Fruit fly (Drosophila melanogaster): ENCODE data around the gene CG9040.

The CG9040 gene

DNA sequence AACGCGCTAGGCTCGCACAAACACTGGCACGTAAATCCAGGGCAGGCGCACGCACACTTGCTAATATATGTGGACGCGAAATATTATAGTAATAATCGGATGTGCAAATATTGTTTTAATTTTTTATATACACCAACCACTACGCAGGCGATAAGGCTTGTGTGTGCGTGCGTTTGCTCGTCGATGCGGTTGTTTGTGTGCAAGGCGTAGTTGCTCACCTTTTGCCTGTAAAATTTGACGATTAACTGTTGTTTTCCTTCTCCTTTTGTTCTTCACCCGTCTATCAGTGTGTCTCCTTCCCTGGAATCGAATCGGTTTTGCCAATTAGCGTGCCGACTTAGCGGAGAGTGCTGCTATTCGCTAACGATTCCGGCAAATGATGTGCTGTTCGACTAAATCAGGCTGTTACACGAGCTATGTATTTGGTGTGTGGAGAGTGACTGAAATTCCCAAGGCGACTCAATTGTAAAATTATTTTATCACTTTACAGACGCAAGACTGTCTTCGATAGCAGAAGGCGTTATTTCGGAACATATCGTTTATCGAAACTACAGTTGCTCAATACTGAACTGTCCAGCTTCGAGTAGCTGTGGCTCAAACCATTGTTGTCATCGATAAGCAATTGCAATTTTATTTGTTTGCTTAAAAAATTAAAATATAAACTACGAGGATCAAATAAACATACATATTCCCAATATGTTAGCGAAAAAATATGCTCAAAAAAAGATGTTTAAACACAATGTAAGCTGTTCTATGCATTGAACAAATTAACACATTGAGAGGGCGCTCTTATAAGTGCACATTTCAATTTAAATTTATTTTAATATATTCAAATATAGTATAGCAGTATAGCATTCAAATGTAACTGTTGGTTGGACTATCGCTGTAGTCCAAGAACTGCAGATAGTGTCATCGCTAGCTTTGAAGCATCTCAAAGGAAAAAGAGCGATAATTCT is 43.8 kb downstream of the CG9040 start, which contains the start of the genes CG6650 and endos (continued):
- TF ChIP-seq Myb (GFP tag; optimal IDR thresholded peaks at IDR 0.05) (peak; percentile 87), grn (GFP tag; optimal IDR thresholded peaks at IDR 0.05) (peak; percentile 3), CG1603 (tag; optimal IDR thresholded peaks at IDR 0.05) (peak; percentile 63), chm (GFP tag; IDR thresholded peaks at IDR 0.05) (no peak), CG12942 (GFP tag; optimal IDR thresholded peaks at IDR 0.05) (peak; percentile 27), Scr (GFP tag; IDR thresholded peaks at IDR 0.05; ENCODE audit: partially characterized antibody) (peak; percentile 83), CG11247 (GFP tag; IDR thresholded peaks at IDR 0.05) (0 out of 2 replicates have a peak, but pooled peaks have one; percentile 18), nmo (GFP tag; optimal IDR thresholded peaks at IDR 0.05) (peak; percentile 58), Gug (GFP tag; IDR thresholded peaks at IDR 0.05) (peak; percentile 18; the same call in 1 of the 4 replicates), CrebB (tag; optimal IDR thresholded peaks at IDR 0.05) (no peak), MTF-1 (GFP tag; optimal IDR thresholded peaks at IDR 0.05; ENCODE audit: borderline replicate concordance) (no peak), klu (GFP tag; IDR thresholded peaks at IDR 0.05) (no peak), CG30403 (GFP tag; optimal IDR thresholded peaks at IDR 0.05) (peak; percentile 39), zf30C (GFP tag; optimal IDR thresholded peaks at IDR 0.05) (no peak), CG2129 (GFP tag; IDR thresholded peaks at IDR 0.05; ENCODE audit: partially characterized antibody) (peak; percentile 42), CG11456 (GFP tag; IDR thresholded peaks at IDR 0.05) (peak; percentile 39; the same call in 1 of the 3 replicates), Ssrp (tag; optimal IDR thresholded peaks at IDR 0.05) (no peak), br (optimal IDR thresholded peaks at IDR 0.05) (no peak), CG32772 (GFP tag; IDR thresholded peaks at IDR 0.05) (no peak), CG3995 (GFP tag; optimal IDR thresholded peaks at IDR 0.05) (peak; percentile 29), Ets97D (GFP tag; optimal IDR thresholded peaks at IDR 0.05) (peak; percentile 37), pita (GFP tag; optimal IDR thresholded peaks at IDR 0.05) (peak; percentile 56), CG2889 (GFP tag; IDR thresholded peaks at IDR 0.05) (no peak), tx (GFP tag; optimal IDR thresholded peaks at IDR 0.05) (no peak), Opbp (GFP tag; IDR thresholded peaks at IDR 0.05; ENCODE audit: partially characterized antibody) (peak; percentile 74), CG17186 (GFP tag; optimal IDR thresholded peaks at IDR 0.05) (peak; percentile 36), Hr51 (GFP tag; optimal IDR thresholded peaks at IDR 0.05) (peak in 1 of 2 experiments; percentile 17), ind (GFP tag; optimal IDR thresholded peaks at IDR 0.05) (peak; percentile 50), slp2 (GFP tag; optimal IDR thresholded peaks at IDR 0.05) (no peak), Dad (GFP tag; optimal IDR thresholded peaks at IDR 0.05) (no peak), CG12299 (tag; optimal IDR thresholded peaks at IDR 0.05) (peak; percentile 2), Poxn (GFP tag; IDR thresholded peaks at IDR 0.05) (no peak), Stat92E (GFP tag; optimal IDR thresholded peaks at IDR 0.05) (peak in 1 of 3 experiments; percentile 2), lmd (GFP tag; IDR thresholded peaks at IDR 0.05) (peak; percentile 25; the same call in 1 of the 2 replicates), Deaf1 (tag; optimal IDR thresholded peaks at IDR 0.05) (peak; percentile 7), pfk (GFP tag; optimal IDR thresholded peaks at IDR 0.05) (peak; percentile 28), Atf3 (GFP tag; optimal IDR thresholded peaks at IDR 0.05) (no peak), nom (GFP tag; optimal IDR thresholded peaks at IDR 0.05) (peak; percentile 64), chinmo (GFP tag; IDR thresholded peaks at IDR 0.05; ENCODE audit: partially characterized antibody) (0 out of 4 replicates have a peak, but pooled peaks have one; percentile 47), Dip3 (GFP tag; optimal IDR thresholded peaks at IDR 0.05) (peak; percentile 5), CG16813 (GFP tag; IDR thresholded peaks at IDR 0.05; ENCODE audit: partially characterized antibody) (peak; percentile 78), CG14860 (GFP tag; IDR thresholded peaks at IDR 0.05; ENCODE audit: partially characterized antibody) (peak; percentile 82), gem (tag; optimal IDR thresholded peaks at IDR 0.05) (peak; percentile 53), CG2678 (tag; optimal IDR thresholded peaks at IDR 0.05) (peak; percentile 35), CG31441 (GFP tag; IDR thresholded peaks at IDR 0.05) (peak; percentile 55; the same call in 1 of the 2 replicates), salm (tag; optimal IDR thresholded peaks at IDR 0.05) (no peak), cg (GFP tag; optimal IDR thresholded peaks at IDR 0.05) (peak; percentile 69)
